Fruit fly (Drosophila melanogaster) whole organism, prepupa: Measurements from ENCODE around the gene zfh1.

Source experiments
- CG8319 ChIP-seq: fragments of 200-800 bp; sonication (Bioruptor generic); optimal IDR thresholded peaks from 3 replicates; lab custom pipeline; 2016; ENCODE audit warnings: missing biosample characterization, missing genetic modification characterization
- Ets21C ChIP-seq: fragments of 200-800 bp; sonication (Bioruptor generic); optimal IDR thresholded peaks from 3 replicates; lab custom pipeline; 2016; ENCODE audit warnings: missing biosample characterization, missing genetic modification characterization

- TF ChIP-seq Ets21C (no peak), CG8319 (GFP tag; lab: Kevin White, UChicago) (no peak)
These were observed 37.1 kb downstream of the zfh1 start for dm6 chr3R:30802779-30803178.
